Worm (Caenorhabditis elegans): ENCODE results near the gene pks-1.

pks-1 gene

DNA sequence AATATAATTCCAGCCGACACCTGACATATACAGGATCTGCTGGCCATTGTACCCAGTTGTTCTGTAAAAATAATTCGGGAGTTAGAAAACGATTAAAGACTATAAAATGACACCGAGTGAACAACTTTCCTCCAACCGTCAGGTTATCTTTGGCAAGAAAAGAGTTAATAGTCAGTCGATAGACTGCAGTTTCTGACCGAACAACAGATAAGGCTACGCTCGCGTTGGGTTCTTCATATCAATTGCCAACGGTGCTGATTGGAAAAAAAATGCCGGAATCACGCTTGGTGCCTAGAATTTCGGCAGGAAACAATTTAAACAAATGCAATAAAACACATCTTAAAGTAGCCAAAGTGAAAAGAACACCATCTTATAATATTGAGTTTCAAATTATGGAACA is 13.1 kb upstream of the pks-1 start, which contains the start of gene scav-1:
TSS of gene scav-1 (minus strand) at position 61 of the 400 bp plus-strand sequence.
- no peak for TF ChIP-seq mdl-1 (tag; optimal IDR thresholded peaks at IDR 0.05)
- peak; percentile 34 for TF ChIP-seq elt-2 (tag; optimal IDR thresholded peaks at IDR 0.05)
- no peak for TF ChIP-seq fkh-4 (tag; optimal IDR thresholded peaks at IDR 0.05; ENCODE audit: borderline replicate concordance)
- TF ChIP-seq C34B4.2 (tag; optimal IDR thresholded peaks at IDR 0.05), result no peak
- no peak for TF ChIP-seq grh-1 (GFP tag; IDR thresholded peaks at IDR 0.05)
- TF ChIP-seq nhr-237 (tag; optimal IDR thresholded peaks at IDR 0.05), result no peak
- TF ChIP-seq lin-35 (GFP tag; optimal IDR thresholded peaks at IDR 0.05), result no peak

- TF ChIP-seq F16B12.6 (tag; optimal IDR thresholded peaks at IDR 0.05) (no peak), mef-2 (tag; optimal IDR thresholded peaks at IDR 0.05) (no peak), zip-4 (GFP tag; optimal IDR thresholded peaks at IDR 0.05) (no peak), lir-3 (tag; optimal IDR thresholded peaks at IDR 0.05; ENCODE audit: poor library complexity) (no peak), lin-13 (GFP tag; optimal IDR thresholded peaks at IDR 0.05) (no peak), sox-4 (tag; optimal IDR thresholded peaks at IDR 0.05) (no peak), pqm-1 (tag; optimal IDR thresholded peaks at IDR 0.05) (no peak)
Observed at ce11 chrX:5406345-5406744, 7.3 kb upstream of the pks-1 start, which contains the start of gene C03F11.4. TSS of gene C03F11.4 (minus strand) at chrX:5406445.

ce11 chrX:5407271-5407670 is 6.3 kb upstream of the pks-1 start:
- peak; percentile 70 for TF ChIP-seq nhr-85 (tag)
- TF ChIP-seq snu-23 (GFP tag; optimal IDR thresholded peaks at IDR 0.05), result peak; percentile 35
- no peak for TF ChIP-seq hlh-4 (tag; optimal IDR thresholded peaks at IDR 0.05)
- peak; percentile 25; the same call in 1 of the 2 replicates for TF ChIP-seq nhr-19 (GFP tag; conservative IDR thresholded peaks at IDR 0.05)
- TF ChIP-seq ets-5 (GFP tag; IDR thresholded peaks at IDR 0.05), result no peak
- 0 out of 2 replicates have a peak, but pooled peaks have one; percentile 16 for TF ChIP-seq ceh-88 (GFP tag; IDR thresholded peaks at IDR 0.05)
- peak; percentile 10 for TF ChIP-seq swsn-7 (tag; optimal IDR thresholded peaks at IDR 0.05)
- TF ChIP-seq rnt-1 (tag; optimal IDR thresholded peaks at IDR 0.05), result peak; percentile 48
- no peak for TF ChIP-seq nhr-237 (tag; optimal IDR thresholded peaks at IDR 0.05)
- no peak for TF ChIP-seq efl-1 (optimal IDR thresholded peaks at IDR 0.05)
- peak in 1 of 2 experiments; percentile 24 for TF ChIP-seq efl-1 (GFP tag; optimal IDR thresholded peaks at IDR 0.05 in 1 of 2)
- TF ChIP-seq lin-35 (GFP tag; optimal IDR thresholded peaks at IDR 0.05), result peak in 1 of 2 experiments; percentile 45
- TF ChIP-seq dsc-1 (tag; optimal IDR thresholded peaks at IDR 0.05), result peak; percentile 39
- TF ChIP-seq ceh-90 (tag; optimal IDR thresholded peaks at IDR 0.05), result no peak
- peak; percentile 13 for TF ChIP-seq C16A3.4 (tag; optimal IDR thresholded peaks at IDR 0.05)
- TF ChIP-seq nhr-20 (tag; optimal IDR thresholded peaks at IDR 0.05), result peak; percentile 16

DNA sequence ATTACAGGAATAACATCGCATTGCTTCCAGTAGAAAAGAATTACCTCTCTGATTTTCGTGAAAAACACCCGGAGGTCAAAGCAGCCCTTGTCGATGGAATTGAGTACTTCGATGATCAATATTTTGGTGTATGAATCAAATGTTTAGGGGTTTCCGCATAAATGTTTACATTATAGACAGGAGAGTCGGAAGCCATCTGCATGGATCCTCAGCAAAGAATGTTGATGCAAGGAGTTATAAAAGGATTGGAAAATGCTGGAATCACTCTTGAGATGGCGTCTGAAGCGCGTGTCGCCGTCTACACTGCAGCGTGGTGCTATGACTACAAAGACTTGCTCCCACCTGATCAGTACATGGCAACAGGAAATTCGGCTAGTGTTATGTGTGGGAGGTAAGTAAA is 640 bp downstream of the pks-1 start, which contains the start of gene C41A3.2:
TSS of gene C41A3.2 (minus strand) at position 101 of the 400 bp plus-strand sequence.
- no peak for TF ChIP-seq zip-4 (GFP tag; optimal IDR thresholded peaks at IDR 0.05)
- no peak for TF ChIP-seq aly-2 (tag; optimal IDR thresholded peaks at IDR 0.05)
- TF ChIP-seq sox-4 (tag; optimal IDR thresholded peaks at IDR 0.05), result no peak
- no peak for TF ChIP-seq ceh-63 (GFP tag; optimal IDR thresholded peaks at IDR 0.05)
- TF ChIP-seq nhr-71 (tag; optimal IDR thresholded peaks at IDR 0.05), result no peak
- no peak for TF ChIP-seq zag-1 (tag; optimal IDR thresholded peaks at IDR 0.05)
- TF ChIP-seq sptf-1 (tag; optimal IDR thresholded peaks at IDR 0.05), result no peak
- no peak for TF ChIP-seq skn-1 (tag; optimal IDR thresholded peaks at IDR 0.05)
- TF ChIP-seq egl-27 (tag; optimal IDR thresholded peaks at IDR 0.05), result no peak
- TF ChIP-seq mab-9 (GFP tag; IDR thresholded peaks at IDR 0.05), result no peak
- no peak for TF ChIP-seq unc-86 (tag; optimal IDR thresholded peaks at IDR 0.05)
- TF ChIP-seq elt-2 (tag; optimal IDR thresholded peaks at IDR 0.05), result no peak
- TF ChIP-seq lsy-2 (tag; optimal IDR thresholded peaks at IDR 0.05), result no peak
- no peak for TF ChIP-seq lin-14 (GFP tag; optimal IDR thresholded peaks at IDR 0.05)
- no peak for TF ChIP-seq blmp-1 (tag; optimal IDR thresholded peaks at IDR 0.05)
- no peak for TF ChIP-seq nhr-90 (tag; optimal IDR thresholded peaks at IDR 0.05; ENCODE audit: poor library complexity)
- TF ChIP-seq ces-1 (GFP tag; optimal IDR thresholded peaks at IDR 0.05), result no peak
- TF ChIP-seq ceh-88 (GFP tag; IDR thresholded peaks at IDR 0.05), result no peak
- no peak for TF ChIP-seq irx-1 (tag; optimal IDR thresholded peaks at IDR 0.05)
- no peak for TF ChIP-seq C16A3.4 (tag; optimal IDR thresholded peaks at IDR 0.05)

Measured in whole organism, L1 larva.